Fruit fly (Drosophila melanogaster) whole organism, embryonic: ENCODE measurements around the gene CG6688.

Experiments
- CG10321 ChIP-seq: fragments of 200-800 bp; sonication (Bioruptor generic); IDR thresholded peaks from 2 replicates; pipeline ENCODE4 v1.3.6; 2022; ENCODE audit warnings: missing biosample characterization, missing genetic modification characterization
- CG10366 ChIP-seq: fragments of 200-800 bp; sonication (Bioruptor generic); IDR thresholded peaks from 2 replicates; pipeline ENCODE4 v1.3.6; 2022; ENCODE audit warnings: missing biosample characterization, missing genetic modification characterization
- CG10979 ChIP-seq: fragments of 200-800 bp; sonication (Bioruptor generic); optimal IDR thresholded peaks from 2 replicates; lab custom pipeline; 2018; ENCODE audit warnings: missing biosample characterization, mild to moderate bottlenecking, missing genetic modification characterization, moderate library complexity
- CG11723 ChIP-seq: fragments of 200-800 bp; sonication (Bioruptor generic); optimal IDR thresholded peaks from 2 replicates; lab custom pipeline; 2017; ENCODE audit warnings: missing biosample characterization, mild to moderate bottlenecking, missing genetic modification characterization
- CG12236 ChIP-seq: fragments of 200-800 bp; sonication (Bioruptor generic); optimal IDR thresholded peaks from 2 replicates; lab custom pipeline; 2016; ENCODE audit warnings: missing biosample characterization, missing genetic modification characterization
- CG12299 ChIP-seq: fragments of 200-800 bp; sonication (Bioruptor generic); optimal IDR thresholded peaks from 2 replicates; lab custom pipeline; 2018; ENCODE audit warnings: missing biosample characterization, mild to moderate bottlenecking, missing genetic modification characterization
- CG13775 ChIP-seq: fragments of 200-800 bp; sonication (Bioruptor generic); optimal IDR thresholded peaks from 3 replicates; lab custom pipeline; 2017; ENCODE audit warnings: missing biosample characterization, mild to moderate bottlenecking, missing genetic modification characterization
- CG14441 ChIP-seq: fragments of 200-800 bp; sonication (Bioruptor generic); IDR thresholded peaks from 2 replicates; pipeline ENCODE4 v1.3.6; 2022; ENCODE audit warnings: missing biosample characterization, missing genetic modification characterization
- CG15073 ChIP-seq: fragments of 200-800 bp; sonication (Bioruptor generic); optimal IDR thresholded peaks from 2 replicates; lab custom pipeline; 2016; ENCODE audit warnings: missing biosample characterization, missing genetic modification characterization
- CG15514 ChIP-seq: fragments of 200-800 bp; sonication (Bioruptor generic); optimal IDR thresholded peaks from 3 replicates; lab custom pipeline; 2017; ENCODE audit warnings: missing biosample characterization, missing genetic modification characterization, mild to moderate bottlenecking, moderate library complexity, missing genetic modification reagents
- CG17186 ChIP-seq: fragments of 200-800 bp; sonication (Bioruptor generic); optimal IDR thresholded peaks from 3 replicates; lab custom pipeline; 2017; ENCODE audit warnings: missing biosample characterization, missing genetic modification reagents, missing genetic modification characterization
- CG17361 ChIP-seq: fragments of 200-800 bp; sonication (Bioruptor generic); IDR thresholded peaks from 3 replicates; pipeline ENCODE4 v1.3.6; 2022; ENCODE audit warnings: missing biosample characterization, missing genetic modification characterization
- CG17385 ChIP-seq: fragments of 200-800 bp; sonication (Bioruptor generic); optimal IDR thresholded peaks from 3 replicates; lab custom pipeline; 2018; ENCODE audit warnings: missing biosample characterization, mild to moderate bottlenecking, missing genetic modification characterization
- CG17912 ChIP-seq: fragments of 200-800 bp; sonication (Bioruptor generic); optimal IDR thresholded peaks from 2 replicates; lab custom pipeline; 2018; ENCODE audit warnings: missing biosample characterization, mild to moderate bottlenecking, missing genetic modification characterization
- CG18262 ChIP-seq: fragments of 200-800 bp; optimal IDR thresholded peaks from 3 replicates; lab custom pipeline; 2019; ENCODE audit warnings: missing biosample characterization, mild to moderate bottlenecking, missing genetic modification characterization, moderate library complexity
- CG2120 ChIP-seq: fragments of 200-800 bp; sonication (Bioruptor generic); optimal IDR thresholded peaks from 3 replicates; lab custom pipeline; 2016; ENCODE audit warnings: missing biosample characterization, missing genetic modification characterization
- CG2875 ChIP-seq: fragments of 200-800 bp; sonication (Bioruptor generic); optimal IDR thresholded peaks from 2 replicates; lab custom pipeline; 2017; ENCODE audit warnings: missing biosample characterization, mild to moderate bottlenecking, missing genetic modification characterization, missing genetic modification reagents
- CG3065 ChIP-seq: fragments of 200-800 bp; sonication (Bioruptor generic); optimal IDR thresholded peaks from 2 replicates; lab custom pipeline; 2016; ENCODE audit warnings: missing biosample characterization, missing genetic modification characterization
- CG32532 ChIP-seq: fragments of 200-800 bp; sonication (Bioruptor generic); IDR thresholded peaks from 2 replicates; pipeline ENCODE4 v1.3.6; 2022; ENCODE audit warnings: missing biosample characterization, missing genetic modification characterization
- CG33213 ChIP-seq: fragments of 200-800 bp; sonication (Bioruptor generic); optimal IDR thresholded peaks from 3 replicates; lab custom pipeline; 2016; ENCODE audit warnings: missing biosample characterization, missing genetic modification characterization
- CG3995 ChIP-seq: fragments of 200-800 bp; sonication (Bioruptor generic); optimal IDR thresholded peaks from 3 replicates; lab custom pipeline; 2016; ENCODE audit warnings: missing biosample characterization, missing genetic modification characterization
- CG4404 ChIP-seq: fragments of 200-800 bp; sonication (Bioruptor generic); IDR thresholded peaks from 2 replicates; pipeline ENCODE4 v1.3.6; 2022; ENCODE audit warnings: missing biosample characterization, missing genetic modification characterization
- CG4820 ChIP-seq: fragments of 200-800 bp; sonication (Bioruptor generic); optimal IDR thresholded peaks from 3 replicates; lab custom pipeline; 2016; ENCODE audit warnings: missing biosample characterization, missing genetic modification characterization
- CG6765 ChIP-seq: fragments of 200-800 bp; sonication (Bioruptor generic); optimal IDR thresholded peaks from 3 replicates; lab custom pipeline; 2017; ENCODE audit warnings: missing biosample characterization, mild to moderate bottlenecking, missing genetic modification characterization
- CG7357 ChIP-seq: fragments of 200-800 bp; sonication (Bioruptor generic); IDR thresholded peaks from 3 replicates; pipeline ENCODE4 v1.3.6; 2022; ENCODE audit warnings: missing biosample characterization, missing genetic modification characterization
- CG9797 ChIP-seq: fragments of 200-800 bp; sonication (Bioruptor generic); optimal IDR thresholded peaks from 3 replicates; lab custom pipeline; 2018; ENCODE audit warnings: missing biosample characterization, mild to moderate bottlenecking, missing genetic modification characterization
- Camta ChIP-seq: fragments of 200-800 bp; sonication (Bioruptor generic); optimal IDR thresholded peaks from 2 replicates; lab custom pipeline; 2016; ENCODE audit warnings: missing biosample characterization, missing genetic modification characterization
- Dbx ChIP-seq: fragments of 200-800 bp; sonication (Bioruptor generic); IDR thresholded peaks from 3 replicates; pipeline ENCODE4 v1.3.6; 2022; ENCODE audit warnings: missing biosample characterization, missing genetic modification characterization
- MTF-1 ChIP-seq: fragments of 200-800 bp; sonication (Bioruptor generic); optimal IDR thresholded peaks from 2 replicates; lab custom pipeline; 2018; ENCODE audit warnings: missing biosample characterization, mild to moderate bottlenecking, missing genetic modification characterization, borderline replicate concordance
- Myb ChIP-seq: fragments of 200-800 bp; sonication (Bioruptor generic); optimal IDR thresholded peaks from 2 replicates; lab custom pipeline; 2016; ENCODE audit warnings: missing biosample characterization, missing genetic modification characterization
- NC2β ChIP-seq: fragments of 200-800 bp; sonication (Bioruptor generic); optimal IDR thresholded peaks from 2 replicates; lab custom pipeline; 2016; ENCODE audit warnings: missing biosample characterization, missing genetic modification characterization
- PHDP ChIP-seq: fragments of 200-800 bp; sonication (Bioruptor generic); optimal IDR thresholded peaks from 3 replicates; lab custom pipeline; 2018; ENCODE audit warnings: missing biosample characterization, mild to moderate bottlenecking, missing genetic modification characterization, moderate library complexity
- Ssrp ChIP-seq: fragments of 200-800 bp; sonication (Bioruptor generic); optimal IDR thresholded peaks from 2 replicates; lab custom pipeline; 2018; ENCODE audit warnings: missing biosample characterization, mild to moderate bottlenecking, missing genetic modification characterization, moderate library complexity
- ac ChIP-seq: fragments of 200-800 bp; sonication (Bioruptor generic); optimal IDR thresholded peaks from 3 replicates; lab custom pipeline; 2017; ENCODE audit warnings: missing biosample characterization, mild to moderate bottlenecking, missing genetic modification characterization
- ap ChIP-seq: fragments of 200-800 bp; sonication (Bioruptor generic); IDR thresholded peaks from 2 replicates; pipeline ENCODE4 v1.3.6; 2022; ENCODE audit warnings: missing biosample characterization, missing genetic modification characterization
- ase ChIP-seq: fragments of 200-800 bp; sonication (Bioruptor generic); IDR thresholded peaks from 3 replicates; pipeline ENCODE4 v1.3.6; 2022; ENCODE audit warnings: missing biosample characterization, missing genetic modification characterization
- bcd ChIP-seq: fragments of 200-800 bp; sonication (Bioruptor generic); optimal IDR thresholded peaks from 2 replicates; lab custom pipeline; 2017; ENCODE audit warnings: missing biosample characterization, mild to moderate bottlenecking, missing genetic modification characterization
- dmrt99B ChIP-seq: fragments of 200-800 bp; sonication (Bioruptor generic); optimal IDR thresholded peaks from 2 replicates; lab custom pipeline; 2018; ENCODE audit warnings: missing biosample characterization, mild to moderate bottlenecking, missing genetic modification characterization, moderate library complexity
- dysf ChIP-seq: fragments of 200-800 bp; sonication (Bioruptor generic); IDR thresholded peaks from 3 replicates; pipeline ENCODE4 v1.3.6; 2022; ENCODE audit warnings: missing biosample characterization, missing genetic modification characterization
- fru ChIP-seq: fragments of >200 bp; optimal IDR thresholded peaks from 2 replicates; lab custom pipeline; 2017
- gsb ChIP-seq: fragments of 200-800 bp; sonication (Bioruptor generic); IDR thresholded peaks from 2 replicates; pipeline ENCODE4 v1.3.6; 2022; ENCODE audit warnings: missing biosample characterization, missing genetic modification characterization
- hbn ChIP-seq: fragments of 200-800 bp; sonication (Bioruptor generic); IDR thresholded peaks from 2 replicates; pipeline ENCODE4 v1.3.6; 2022; ENCODE audit warnings: missing biosample characterization, missing genetic modification characterization; ENCODE audit not compliant: partially characterized antibody
- jumu ChIP-seq: fragments of 200-800 bp; sonication (Bioruptor generic); optimal IDR thresholded peaks from 3 replicates; lab custom pipeline; 2016; ENCODE audit warnings: missing biosample characterization, missing genetic modification characterization
- kay ChIP-seq: fragments of 200-800 bp; sonication (Bioruptor generic); optimal IDR thresholded peaks from 2 replicates; lab custom pipeline; 2016; ENCODE audit warnings: missing biosample characterization, missing genetic modification characterization
- ken ChIP-seq: fragments of 200-800 bp; sonication (Bioruptor generic); IDR thresholded peaks from 3 replicates; pipeline ENCODE4 v1.3.6; 2022; ENCODE audit warnings: missing biosample characterization, missing genetic modification characterization
- mirr ChIP-seq: fragments of 200-800 bp; sonication (Bioruptor generic); optimal IDR thresholded peaks from 3 replicates; lab custom pipeline; 2018; ENCODE audit warnings: missing biosample characterization, mild to moderate bottlenecking, missing genetic modification characterization
- nerfin-2 ChIP-seq: fragments of 200-800 bp; sonication (Bioruptor generic); IDR thresholded peaks from 2 replicates; pipeline ENCODE4 v1.3.6; 2022; ENCODE audit warnings: missing biosample characterization, missing genetic modification characterization; ENCODE audit not compliant: partially characterized antibody
- pho ChIP-seq: fragments of 200-800 bp; sonication (Bioruptor generic); optimal IDR thresholded peaks from 2 replicates; lab custom pipeline; 2016; ENCODE audit warnings: missing biosample characterization, missing genetic modification characterization
- ro ChIP-seq: fragments of 200-800 bp; sonication (Bioruptor generic); IDR thresholded peaks from 2 replicates; pipeline ENCODE4 v1.3.6; 2022; ENCODE audit warnings: missing biosample characterization, missing genetic modification characterization
- shn ChIP-seq: fragments of 200-800 bp; sonication (Bioruptor generic); optimal IDR thresholded peaks from 3 replicates; lab custom pipeline; 2016; ENCODE audit warnings: missing biosample characterization, missing genetic modification characterization
- sima ChIP-seq: fragments of 200-800 bp; sonication (Bioruptor generic); optimal IDR thresholded peaks from 2 replicates; lab custom pipeline; 2016; ENCODE audit warnings: missing biosample characterization, missing genetic modification characterization
- wor ChIP-seq: fragments of 200-800 bp; sonication (Bioruptor generic); IDR thresholded peaks from 2 replicates; pipeline ENCODE4 v1.3.6; 2022; ENCODE audit warnings: missing biosample characterization, missing genetic modification characterization

Gene CG6688

dm6 chr3R:23048690-23049118 lies 36.5 kb downstream of the CG6688 start (continued):
- TF ChIP-seq Ssrp (tag; lab: Kevin White, UChicago): peak; percentile 79
- no peak for TF ChIP-seq CG17912 (GFP tag; lab: Kevin White, UChicago)
- TF ChIP-seq CG18262 (tag; lab: Kevin White, UChicago): peak; percentile 85
- TF ChIP-seq CG17385 (GFP tag; lab: Kevin White, UChicago): peak; percentile 78
- 0 out of 2 replicates have a peak, but pooled peaks have one; percentile 23 for TF ChIP-seq CG4404 (GFP tag; lab: Robert Waterston, UW)
- no peak for TF ChIP-seq CG3065
- peak; percentile 21 for TF ChIP-seq Camta (GFP tag; lab: Kevin White, UChicago)
- TF ChIP-seq CG7357: peak; percentile 54; the same call in 1 of the 3 replicates
- TF ChIP-seq NC2β (GFP tag; lab: Kevin White, UChicago): no peak
- TF ChIP-seq gsb (GFP tag; lab: Robert Waterston, UW): no peak
- peak; percentile 92 for TF ChIP-seq dmrt99B (tag; lab: Kevin White, UChicago)
- peak; percentile 68 for TF ChIP-seq CG2875 (GFP tag; lab: Kevin White, UChicago)
- no peak for TF ChIP-seq CG17186
- peak; percentile 63 for TF ChIP-seq CG11723 (GFP tag; lab: Kevin White, UChicago)
- peak; percentile 56; the same call in 2 of the 3 replicates for TF ChIP-seq ase (GFP tag; lab: Robert Waterston, UW)
- peak; percentile 61 for TF ChIP-seq CG12299
- TF ChIP-seq CG15514: peak; percentile 42
- TF ChIP-seq hbn (GFP tag; lab: Robert Waterston, UW): no peak
- TF ChIP-seq ac (GFP tag; lab: Kevin White, UChicago): no peak
- no peak for TF ChIP-seq sima (GFP tag; lab: Kevin White, UChicago)
- TF ChIP-seq CG33213 (GFP tag; lab: Kevin White, UChicago): no peak
- TF ChIP-seq ap (GFP tag; lab: Robert Waterston, UW): peak; percentile 53; the same call in 1 of the 2 replicates
- TF ChIP-seq CG15073 (GFP tag; lab: Kevin White, UChicago): no peak
- no peak for TF ChIP-seq fru (lab: Kevin White, UChicago)
- TF ChIP-seq pho (GFP tag; lab: Kevin White, UChicago): no peak
- TF ChIP-seq ro: no peak
- no peak for TF ChIP-seq nerfin-2
- TF ChIP-seq CG14441 (GFP tag; lab: Robert Waterston, UW): peak; percentile 61; the same call in 1 of the 2 replicates
- TF ChIP-seq CG10366: peak; percentile 33; the same call in 1 of the 2 replicates
- no peak for TF ChIP-seq shn (GFP tag; lab: Kevin White, UChicago)
- TF ChIP-seq dysf (GFP tag; lab: Robert Waterston, UW): peak; percentile 86
- no peak for TF ChIP-seq CG3995 (GFP tag; lab: Kevin White, UChicago)
- peak; percentile 57 for TF ChIP-seq CG2120 (GFP tag; lab: Kevin White, UChicago)
- TF ChIP-seq ken (GFP tag; lab: Robert Waterston, UW): 0 out of 3 replicates have a peak, but pooled peaks have one; percentile 32
- TF ChIP-seq bcd (GFP tag; lab: Kevin White, UChicago): peak; percentile 71
- TF ChIP-seq CG6765: no peak
- peak; percentile 50 for TF ChIP-seq CG13775
- no peak for TF ChIP-seq mirr
- TF ChIP-seq Myb (GFP tag; lab: Kevin White, UChicago): no peak
- no peak for TF ChIP-seq CG9797
- no peak for TF ChIP-seq MTF-1
- TF ChIP-seq Dbx: no peak
- TF ChIP-seq kay (GFP tag; lab: Kevin White, UChicago): peak; percentile 50
- TF ChIP-seq CG10979 (tag; lab: Kevin White, UChicago): peak; percentile 85
- peak; percentile 60 for TF ChIP-seq CG32532
- peak; percentile 60 for TF ChIP-seq CG4820 (GFP tag; lab: Kevin White, UChicago)
- TF ChIP-seq CG10321 (GFP tag; lab: Robert Waterston, UW): no peak
- no peak for TF ChIP-seq CG12236
- peak; percentile 80 for TF ChIP-seq PHDP
- peak; percentile 92 for TF ChIP-seq CG17361
- no peak for TF ChIP-seq jumu (GFP tag; lab: Kevin White, UChicago)
- TF ChIP-seq wor (GFP tag; lab: Robert Waterston, UW): peak; percentile 77
